Worm (Caenorhabditis elegans): ENCODE measurements around the gene math-45.
"Not testable (repeated sequence)": the region's sequence is repeated elsewhere in the genome, so short reads cannot be mapped to it uniquely, and the experiment has no call there.

The math-45 gene

DNA sequence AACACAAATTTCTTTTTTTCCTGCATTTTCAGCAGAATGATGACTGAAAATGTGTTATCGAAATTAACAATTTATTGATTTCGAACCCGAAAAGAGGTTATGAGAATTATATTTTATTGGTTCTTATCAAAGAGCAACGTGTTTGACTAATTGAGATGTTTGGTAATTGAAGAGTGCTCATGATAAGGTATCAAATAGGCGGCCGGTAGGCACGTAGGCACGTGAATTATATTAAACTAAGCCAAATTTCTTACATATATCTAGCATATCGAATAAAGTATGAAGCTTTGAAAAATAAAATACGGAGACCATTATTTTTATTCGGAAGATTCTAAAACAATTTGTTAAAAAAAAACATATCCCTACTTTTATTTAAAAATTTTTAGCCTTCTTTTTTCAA is at the start of gene math-45:
math-45 (minus strand) TSS at position 101 of the 400 bp plus-strand sequence.
- TF ChIP-seq ceh-13 (GFP tag; optimal IDR thresholded peaks at IDR 0.05): no peak
- TF ChIP-seq B0310.2 (tag; optimal IDR thresholded peaks at IDR 0.05): no peak
- no peak for TF ChIP-seq sea-1 (GFP tag; conservative IDR thresholded peaks at IDR 0.05)
- TF ChIP-seq tbx-11 (GFP tag; IDR thresholded peaks at IDR 0.05): no peak
- TF ChIP-seq scrt-1 (GFP tag; IDR thresholded peaks at IDR 0.05): no peak

DNA sequence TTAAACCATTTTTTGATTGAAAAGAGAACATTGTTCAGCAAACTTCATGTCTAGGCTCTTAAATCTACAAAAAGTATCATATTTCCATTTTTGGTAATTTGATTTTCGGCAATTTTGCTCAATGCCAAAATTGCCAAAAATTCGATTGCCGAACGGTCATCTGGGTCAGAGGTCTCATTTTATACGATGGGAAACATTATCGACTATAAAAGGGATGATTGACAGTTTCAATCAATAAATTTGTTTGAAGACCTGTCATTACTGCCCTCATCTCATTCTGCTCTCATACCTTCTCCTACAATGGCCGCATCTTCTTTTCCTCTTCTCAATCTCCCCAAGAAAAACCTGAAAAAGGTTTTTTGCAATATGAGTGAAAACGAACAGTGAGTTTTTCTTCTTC is 44.6 kb upstream of the math-45 start, which contains the start of gene K05F6.14:
K05F6.14 (plus strand) TSS at position 301 of the 400 bp plus-strand sequence.
- TF ChIP-seq hmbx-1 (tag; optimal IDR thresholded peaks at IDR 0.05) (no peak), ceh-13 (GFP tag; optimal IDR thresholded peaks at IDR 0.05) (no peak), hmg-4 (GFP tag; optimal IDR thresholded peaks at IDR 0.05) (no peak), tra-4 (tag; optimal IDR thresholded peaks at IDR 0.05) (no peak), aly-1 (tag; optimal IDR thresholded peaks at IDR 0.05) (no peak), ceh-36 (tag; optimal IDR thresholded peaks at IDR 0.05) (no peak), sea-1 (GFP tag; conservative IDR thresholded peaks at IDR 0.05) (no peak), flt-1 (GFP tag; IDR thresholded peaks at IDR 0.05) (no peak), B0310.2 (tag; optimal IDR thresholded peaks at IDR 0.05) (no peak)

DNA sequence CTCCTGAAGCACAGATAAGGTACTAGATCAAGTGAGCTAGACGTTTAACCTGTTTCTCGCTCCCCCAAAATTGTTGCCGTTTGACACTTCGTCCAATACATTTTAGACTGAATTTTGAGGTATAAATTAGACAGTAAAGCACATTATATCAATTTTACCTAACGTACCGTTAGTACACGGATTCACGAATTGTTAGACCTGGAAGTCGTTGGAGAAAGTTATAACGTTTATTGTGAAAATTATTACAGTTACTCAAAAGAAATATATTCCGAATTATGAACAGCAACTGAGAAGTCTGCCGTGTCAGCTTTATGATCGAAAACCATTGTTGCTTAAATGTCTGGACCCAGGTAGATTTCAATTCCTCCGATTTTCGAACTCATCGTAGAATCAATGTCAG is 43.6 kb upstream of the math-45 start:
- no peak for TF ChIP-seq hmbx-1 (tag; optimal IDR thresholded peaks at IDR 0.05)
- TF ChIP-seq tra-4 (tag; optimal IDR thresholded peaks at IDR 0.05): no peak
- no peak for TF ChIP-seq flt-1 (GFP tag; IDR thresholded peaks at IDR 0.05)
- no peak for TF ChIP-seq ceh-36 (tag; optimal IDR thresholded peaks at IDR 0.05)
- TF ChIP-seq hmg-4 (GFP tag; optimal IDR thresholded peaks at IDR 0.05): no peak
- no peak for TF ChIP-seq tbx-11 (GFP tag; IDR thresholded peaks at IDR 0.05)
- no peak for TF ChIP-seq hnd-1 (tag; optimal IDR thresholded peaks at IDR 0.05)
- TF ChIP-seq ets-7 (tag; optimal IDR thresholded peaks at IDR 0.05): no peak
- no peak for TF ChIP-seq F13C5.2 (tag; optimal IDR thresholded peaks at IDR 0.05)
- no peak for TF ChIP-seq aly-1 (tag; optimal IDR thresholded peaks at IDR 0.05)
- TF ChIP-seq scrt-1 (GFP tag; IDR thresholded peaks at IDR 0.05): no peak
- TF ChIP-seq tbx-37 (GFP tag; conservative IDR thresholded peaks at IDR 0.05): no peak
- no peak for TF ChIP-seq pes-1 (GFP tag; IDR thresholded peaks at IDR 0.05)

DNA sequence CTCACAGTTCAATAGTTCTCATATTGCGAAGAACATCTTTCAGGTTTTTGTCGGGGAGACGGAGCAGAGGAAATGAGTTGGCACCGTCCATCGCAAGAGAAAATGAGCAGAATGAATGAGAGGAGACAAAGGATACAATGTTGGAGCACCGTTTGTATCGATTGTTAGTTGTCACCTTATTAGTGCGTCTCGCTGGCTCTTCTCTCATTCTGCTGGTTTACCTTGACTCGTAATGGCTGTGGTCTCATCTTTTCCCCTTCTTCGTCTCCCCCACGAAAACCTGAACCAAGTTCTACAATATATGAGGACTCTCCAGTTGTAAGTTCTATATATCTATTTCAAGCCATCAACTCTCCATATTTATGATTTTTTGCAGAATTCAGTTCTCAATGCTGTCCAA is 39.0 kb upstream of the math-45 start, which contains the start of the genes fbxb-54 and fbxb-50:
fbxb-54 (minus strand) TSS at position 101 of the 400 bp plus-strand sequence.
fbxb-50 (plus strand) TSS at position 227 of the 400 bp plus-strand sequence.
- not testable (repeated sequence) for TF ChIP-seq hmbx-1 (tag; optimal IDR thresholded peaks at IDR 0.05); hmg-4 (GFP tag; optimal IDR thresholded peaks at IDR 0.05); sea-1 (GFP tag; conservative IDR thresholded peaks at IDR 0.05)

DNA sequence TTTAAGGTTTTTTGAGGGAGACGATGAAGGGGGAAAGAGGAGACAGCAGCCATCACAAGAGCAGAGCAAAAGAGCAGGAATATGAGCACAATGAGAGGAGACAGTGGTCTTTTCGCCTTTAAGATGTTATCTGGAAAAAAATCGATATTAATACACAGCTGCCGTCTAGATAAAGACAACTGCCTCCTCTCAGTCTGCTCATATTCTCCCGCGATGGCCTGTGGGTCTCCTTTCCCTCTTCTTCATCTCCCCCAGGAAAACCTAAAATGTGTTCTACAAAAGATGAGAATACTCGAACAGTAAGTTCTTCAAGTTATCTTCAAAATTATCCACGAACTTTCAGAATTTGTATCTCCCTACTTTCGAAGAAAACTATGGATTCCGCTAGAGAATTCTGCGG is 33.2 kb upstream of the math-45 start, which contains the start of the genes fbxb-52 and fbxb-51:
fbxb-52 (minus strand) TSS at position 101 of the 400 bp plus-strand sequence.
fbxb-51 (plus strand) TSS at position 212 of the 400 bp plus-strand sequence.
- TF ChIP-seq tbx-37 (GFP tag; conservative IDR thresholded peaks at IDR 0.05) (no peak), ceh-36 (tag; optimal IDR thresholded peaks at IDR 0.05) (no peak), ets-7 (tag; optimal IDR thresholded peaks at IDR 0.05) (no peak), ama-1 (optimal IDR thresholded peaks at IDR 0.05) (no peak), hnd-1 (tag; optimal IDR thresholded peaks at IDR 0.05) (no peak), sea-1 (GFP tag; conservative IDR thresholded peaks at IDR 0.05) (no peak), flt-1 (GFP tag; IDR thresholded peaks at IDR 0.05) (no peak), aly-1 (tag; optimal IDR thresholded peaks at IDR 0.05) (no peak), F13C5.2 (tag; optimal IDR thresholded peaks at IDR 0.05) (no peak), scrt-1 (GFP tag; IDR thresholded peaks at IDR 0.05) (no peak), ceh-13 (GFP tag; optimal IDR thresholded peaks at IDR 0.05) (no peak), hmg-4 (GFP tag; optimal IDR thresholded peaks at IDR 0.05) (no peak), B0310.2 (tag; optimal IDR thresholded peaks at IDR 0.05) (no peak), tra-4 (tag; optimal IDR thresholded peaks at IDR 0.05) (no peak)

DNA sequence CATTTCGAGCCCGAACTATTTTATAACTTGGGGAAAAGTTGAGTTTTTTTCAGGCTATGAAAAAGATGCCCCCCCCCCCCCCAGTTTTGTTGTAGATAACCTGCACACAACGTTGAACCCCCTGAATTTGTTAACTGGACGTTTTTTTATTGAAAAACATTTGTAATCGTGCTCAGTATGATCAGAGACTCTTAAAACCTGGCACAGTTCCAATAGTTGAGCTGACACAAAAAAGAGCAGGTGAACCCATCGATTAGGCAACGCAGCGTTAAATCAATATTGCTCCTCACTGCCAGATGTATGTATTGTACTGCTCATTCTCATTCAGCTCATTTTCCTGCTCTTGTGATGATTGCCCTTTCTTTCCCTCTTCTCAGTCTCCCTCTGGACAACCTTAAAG is 28.4 kb upstream of the math-45 start, which contains the start of gene K05F6.12:
K05F6.12 (plus strand) TSS at position 301 of the 400 bp plus-strand sequence.
- TF ChIP-seq F13C5.2 (tag; optimal IDR thresholded peaks at IDR 0.05) (no peak), ceh-13 (GFP tag; optimal IDR thresholded peaks at IDR 0.05) (no peak), aly-1 (tag; optimal IDR thresholded peaks at IDR 0.05) (no peak), B0310.2 (tag; optimal IDR thresholded peaks at IDR 0.05) (no peak), flt-1 (GFP tag; IDR thresholded peaks at IDR 0.05) (no peak), sea-1 (GFP tag; conservative IDR thresholded peaks at IDR 0.05) (no peak), tbx-11 (GFP tag; IDR thresholded peaks at IDR 0.05) (no peak), ceh-36 (tag; optimal IDR thresholded peaks at IDR 0.05) (no peak), hnd-1 (tag; optimal IDR thresholded peaks at IDR 0.05) (no peak)

DNA sequence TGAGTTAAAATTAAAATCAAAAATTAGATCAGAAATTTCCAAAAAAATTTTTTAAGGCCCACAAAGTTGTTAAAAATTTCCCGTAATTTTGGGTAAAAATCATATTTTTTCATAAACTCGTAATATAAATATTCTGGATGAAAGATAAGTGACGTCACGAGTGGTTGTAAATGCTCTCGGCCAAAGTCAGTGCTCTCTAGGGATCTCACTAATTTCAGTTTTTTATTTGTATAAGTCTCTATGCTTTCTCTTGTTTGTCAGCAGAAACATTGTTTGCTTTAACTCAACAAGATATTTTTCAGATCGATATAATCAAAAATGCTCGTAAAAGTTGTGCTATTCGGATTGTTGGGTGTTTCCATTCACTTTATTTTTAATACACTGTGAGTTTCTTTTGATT is 25.9 kb upstream of the math-45 start, which contains the start of gene K05F6.4:
K05F6.4 (plus strand) TSS at position 301 of the 400 bp plus-strand sequence.
- not testable (repeated sequence) for TF ChIP-seq sea-1 (GFP tag; conservative IDR thresholded peaks at IDR 0.05); pes-1 (GFP tag; IDR thresholded peaks at IDR 0.05); F13C5.2 (tag; optimal IDR thresholded peaks at IDR 0.05)

DNA sequence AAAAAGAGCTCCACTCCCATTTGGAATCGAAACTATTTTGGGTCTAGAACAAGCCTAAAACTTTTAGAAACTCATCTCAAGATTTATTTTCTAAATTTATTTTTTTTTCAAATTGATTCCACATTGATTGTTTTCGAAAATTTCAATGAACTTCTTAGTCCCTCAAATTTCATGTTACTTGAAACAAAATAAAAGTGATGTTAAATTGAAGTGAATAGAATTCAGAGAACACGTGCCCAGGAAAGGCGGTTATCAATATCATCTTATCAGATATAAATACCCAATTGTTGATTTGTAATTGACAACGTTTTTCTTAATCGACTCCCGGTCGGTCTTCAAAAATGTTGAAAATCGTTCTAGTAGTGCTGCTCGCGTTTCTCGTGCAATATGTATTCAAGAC is 23.4 kb upstream of the math-45 start, which contains the start of gene poml-4:
poml-4 (plus strand) TSS at position 301 of the 400 bp plus-strand sequence.
- TF ChIP-seq flt-1 (GFP tag; IDR thresholded peaks at IDR 0.05); B0310.2 (tag; optimal IDR thresholded peaks at IDR 0.05); F13C5.2 (tag; optimal IDR thresholded peaks at IDR 0.05): not testable (repeated sequence)
